Worm (Caenorhabditis elegans): ENCODE measurements around the gene semi-1.

semi-1 gene

DNA sequence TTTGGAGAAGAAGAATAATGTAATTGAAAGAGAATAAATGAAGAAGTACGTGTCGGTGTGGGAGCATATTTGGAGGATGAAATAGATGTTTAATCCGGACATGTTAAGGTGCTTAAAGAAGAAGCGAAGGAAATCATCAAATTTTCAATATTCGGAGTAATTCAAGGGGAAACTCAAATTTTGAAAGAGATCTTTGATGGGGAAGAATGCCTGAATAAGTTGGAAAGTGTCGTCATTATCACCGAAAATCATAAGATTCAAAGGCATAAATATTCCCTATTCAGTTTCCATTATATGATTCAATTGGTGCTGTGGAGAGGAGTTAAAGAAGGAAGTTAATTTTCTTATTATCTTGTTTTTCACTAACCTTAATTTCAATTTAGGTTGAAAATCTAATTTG lies at the start of gene semi-1:
Gene semi-1, minus strand, starts transcription at position 101 of the 400 bp plus-strand sequence.
- TF ChIP-seq ztf-7 (tag; optimal IDR thresholded peaks at IDR 0.05) (no peak), lin-15B (tag; optimal IDR thresholded peaks at IDR 0.05) (no peak), F26F4.8 (GFP tag; conservative IDR thresholded peaks at IDR 0.05) (no peak)

DNA sequence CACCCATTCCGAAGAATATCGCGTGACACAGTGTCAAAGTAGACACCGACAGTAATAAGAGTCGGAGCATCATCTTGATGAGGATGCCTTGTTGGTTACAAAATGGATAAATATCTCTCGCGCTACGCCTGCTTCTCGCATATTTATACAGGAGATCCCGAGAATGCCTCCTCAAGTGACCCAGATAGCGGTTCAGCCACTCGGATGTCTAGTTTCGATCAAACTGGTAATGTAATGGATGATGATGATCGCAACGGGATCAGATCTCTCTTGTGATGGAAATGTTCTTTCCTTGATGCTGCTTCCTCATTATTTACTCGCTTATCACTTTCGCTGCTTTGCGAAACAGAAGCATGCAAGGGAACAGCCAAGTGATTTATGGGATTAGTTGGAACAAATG lies 48.8 kb upstream of the semi-1 start, which contains the start of gene grl-17:
Gene grl-17, minus strand, starts transcription at position 101 of the 400 bp plus-strand sequence.
- TF ChIP-seq unc-62 (GFP tag; optimal IDR thresholded peaks at IDR 0.05 in 1 of 2): peak in 1 of 2 experiments; percentile 87
- no peak for TF ChIP-seq unc-62 (tag; optimal IDR thresholded peaks at IDR 0.05)
- no peak for TF ChIP-seq jun-1 (tag; optimal IDR thresholded peaks at IDR 0.05)

- TF ChIP-seq set-16 (GFP tag; IDR thresholded peaks at IDR 0.05) (peak; percentile 90), nhr-102 (tag; optimal IDR thresholded peaks at IDR 0.05) (no peak)
These were observed 47.7 kb upstream of the semi-1 start for ce11 chrV:13562748-13563147.

ce11 chrV:13559978-13560377 lies 45.0 kb upstream of the semi-1 start, which contains the start of gene C56A3.8:
TSS of gene C56A3.8 (plus strand) at chrV:13560278.
- TF ChIP-seq dmd-6 (GFP tag; IDR thresholded peaks at IDR 0.05): no peak
- TF ChIP-seq nhr-111 (GFP tag; optimal IDR thresholded peaks at IDR 0.05): no peak
- TF ChIP-seq fkh-10 (GFP tag; optimal IDR thresholded peaks at IDR 0.05): no peak
- TF ChIP-seq unc-130 (GFP tag; optimal IDR thresholded peaks at IDR 0.05): peak; percentile 19

DNA sequence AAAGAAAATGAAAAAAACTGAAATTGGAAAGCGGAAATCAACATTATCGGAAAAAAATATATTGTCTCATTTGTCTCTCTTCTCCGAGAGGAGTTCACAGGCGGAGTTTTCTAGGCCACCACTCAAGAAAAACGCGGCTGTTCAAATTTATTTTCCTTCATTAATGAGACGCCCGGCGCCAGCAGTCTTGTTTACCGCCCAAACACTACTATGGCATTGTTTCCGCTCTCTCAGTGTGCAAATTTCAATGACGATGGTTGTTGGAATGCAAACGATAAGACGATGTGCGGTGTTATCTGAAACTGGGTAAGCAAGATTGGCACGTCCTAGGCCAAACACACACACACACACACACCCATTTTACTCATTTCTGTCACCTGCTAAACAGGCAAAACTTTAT lies 41.7 kb upstream of the semi-1 start, which contains the start of gene cav-2:
Gene cav-2, plus strand, starts transcription at position 359 of the 400 bp plus-strand sequence.
- TF ChIP-seq ama-1 (optimal IDR thresholded peaks at IDR 0.05): no peak
- TF ChIP-seq zfp-3 (GFP tag; conservative IDR thresholded peaks at IDR 0.05): peak; percentile 61; the same call in 1 of the 2 replicates
- TF ChIP-seq Y48G9A.11 (GFP tag; IDR thresholded peaks at IDR 0.05): peak; percentile 72
- no peak for TF ChIP-seq mxl-2 (GFP tag; conservative IDR thresholded peaks at IDR 0.05)
- peak in 1 of 2 experiments; percentile 82 for TF ChIP-seq lsy-2 (tag; optimal IDR thresholded peaks at IDR 0.05)
- TF ChIP-seq nhr-111 (GFP tag; optimal IDR thresholded peaks at IDR 0.05): no peak
- TF ChIP-seq nhr-10 (tag; optimal IDR thresholded peaks at IDR 0.05): no peak
- TF ChIP-seq zip-2 (tag; optimal IDR thresholded peaks at IDR 0.05): no peak
- TF ChIP-seq daf-8 (GFP tag; IDR thresholded peaks at IDR 0.05): no peak
- no peak for TF ChIP-seq F26F4.8 (GFP tag; conservative IDR thresholded peaks at IDR 0.05)
- TF ChIP-seq nhr-77 (tag; optimal IDR thresholded peaks at IDR 0.05): peak; percentile 40
- peak; percentile 11; the same call in 1 of the 2 replicates for TF ChIP-seq nhr-41 (GFP tag; IDR thresholded peaks at IDR 0.05)
- TF ChIP-seq cey-2 (tag; optimal IDR thresholded peaks at IDR 0.05; ENCODE audit: borderline replicate concordance, insufficient read depth): no peak
- peak; percentile 80 for TF ChIP-seq T20F7.1 (GFP tag; optimal IDR thresholded peaks at IDR 0.05)
- TF ChIP-seq jun-1 (tag; optimal IDR thresholded peaks at IDR 0.05): no peak
- TF ChIP-seq ces-1 (GFP tag; optimal IDR thresholded peaks at IDR 0.05): no peak
- TF ChIP-seq attf-4 (tag; optimal IDR thresholded peaks at IDR 0.05): no peak
- no peak for TF ChIP-seq ceh-62 (tag; optimal IDR thresholded peaks at IDR 0.05)
- TF ChIP-seq daf-12 (tag; optimal IDR thresholded peaks at IDR 0.05): no peak
- peak; percentile 63 for TF ChIP-seq nhr-102 (tag; optimal IDR thresholded peaks at IDR 0.05)
- TF ChIP-seq mdl-1 (tag; optimal IDR thresholded peaks at IDR 0.05): peak in 1 of 2 experiments; percentile 54
- TF ChIP-seq dmd-8 (GFP tag; IDR thresholded peaks at IDR 0.05): no peak
- TF ChIP-seq lin-38 (GFP tag; IDR thresholded peaks at IDR 0.05): peak; percentile 84
- TF ChIP-seq sdz-12 (GFP tag; optimal IDR thresholded peaks at IDR 0.05): no peak
- no peak for TF ChIP-seq snpc-1.2 (GFP tag; IDR thresholded peaks at IDR 0.05)
- TF ChIP-seq vab-7 (GFP tag; IDR thresholded peaks at IDR 0.05): no peak
- TF ChIP-seq gei-8 (GFP tag; optimal IDR thresholded peaks at IDR 0.05): peak; percentile 70
- no peak for TF ChIP-seq F10B5.3 (tag; optimal IDR thresholded peaks at IDR 0.05)
- no peak for TF ChIP-seq lin-15B (tag; optimal IDR thresholded peaks at IDR 0.05)
- TF ChIP-seq lin-13 (GFP tag; optimal IDR thresholded peaks at IDR 0.05): no peak
- TF ChIP-seq nhr-28 (tag; optimal IDR thresholded peaks at IDR 0.05): peak; percentile 79
- TF ChIP-seq pha-4 (GFP tag; IDR thresholded peaks at IDR 0.05): peak; percentile 70
- TF ChIP-seq pha-4 (tag; optimal IDR thresholded peaks at IDR 0.05): peak; percentile 40
- no peak for TF ChIP-seq ztf-11 (tag; optimal IDR thresholded peaks at IDR 0.05)
- peak; percentile 69 for TF ChIP-seq hlh-30 (tag; optimal IDR thresholded peaks at IDR 0.05; ENCODE audit: insufficient read depth)
- TF ChIP-seq saeg-2 (GFP tag; IDR thresholded peaks at IDR 0.05): 0 out of 2 replicates have a peak, but pooled peaks have one; percentile 36
